Worm (Caenorhabditis elegans): ENCODE measurements around the gene C48B4.12.
A peak's percentile ranks its signal among the peaks of the same experiment; 100 is the strongest.

C48B4.12 gene

ce11 chrIII:9597044-9597443, at the start of gene C48B4.12:
Gene C48B4.12 (plus strand): TSS chrIII:9597344.
- no peak for TF ChIP-seq dao-5 (tag; optimal IDR thresholded peaks at IDR 0.05)
- no peak for TF ChIP-seq W03F9.2 (tag; optimal IDR thresholded peaks at IDR 0.05)
- no peak for TF ChIP-seq him-1 (tag; optimal IDR thresholded peaks at IDR 0.05)

ce11 chrIII:9556300-9556699, 40.8 kb upstream of the C48B4.12 start, which contains the start of gene ZK1098.11:
Gene ZK1098.11 (plus strand): TSS chrIII:9556600.
- no peak for TF ChIP-seq W03F9.2 (tag; optimal IDR thresholded peaks at IDR 0.05)
- TF ChIP-seq him-1 (tag; optimal IDR thresholded peaks at IDR 0.05), result no peak
- TF ChIP-seq dao-5 (tag; optimal IDR thresholded peaks at IDR 0.05), result no peak

ce11 chrIII:9558463-9558862, 38.7 kb upstream of the C48B4.12 start, which contains the start of gene C48B4.6:
Gene C48B4.6 (minus strand): TSS chrIII:9558563.
- TF ChIP-seq W03F9.2 (tag; optimal IDR thresholded peaks at IDR 0.05) (no peak), him-1 (tag; optimal IDR thresholded peaks at IDR 0.05) (no peak), dao-5 (tag; optimal IDR thresholded peaks at IDR 0.05) (no peak)

- TF ChIP-seq him-1 (tag; optimal IDR thresholded peaks at IDR 0.05) (no peak), W03F9.2 (tag; optimal IDR thresholded peaks at IDR 0.05) (peak; percentile 15)
These were observed 37.7 kb upstream of the C48B4.12 start, which contains the start of gene C48B4.7 for ce11 chrIII:9559381-9559881. Gene C48B4.7 (minus strand): TSS chrIII:9559431.

ce11 chrIII:9561158-9561557, 36.0 kb upstream of the C48B4.12 start, which contains the start of gene C48B4.8:
Gene C48B4.8 (minus strand): TSS chrIII:9561258.
- TF ChIP-seq him-1 (tag; optimal IDR thresholded peaks at IDR 0.05) (no peak), W03F9.2 (tag; optimal IDR thresholded peaks at IDR 0.05) (no peak), dao-5 (tag; optimal IDR thresholded peaks at IDR 0.05) (no peak)

ce11 chrIII:9563235-9563634, 33.9 kb upstream of the C48B4.12 start, which contains the start of gene C48B4.9:
Gene C48B4.9 (minus strand): TSS chrIII:9563335.
- TF ChIP-seq W03F9.2 (tag; optimal IDR thresholded peaks at IDR 0.05) (no peak), dao-5 (tag; optimal IDR thresholded peaks at IDR 0.05) (no peak), him-1 (tag; optimal IDR thresholded peaks at IDR 0.05) (no peak)

- TF ChIP-seq W03F9.2 (tag; optimal IDR thresholded peaks at IDR 0.05) (no peak), him-1 (tag; optimal IDR thresholded peaks at IDR 0.05) (no peak), dao-5 (tag; optimal IDR thresholded peaks at IDR 0.05) (no peak)
These were observed 32.7 kb upstream of the C48B4.12 start, which contains the start of gene C48B4.10 for ce11 chrIII:9564410-9564809. Gene C48B4.10 (minus strand): TSS chrIII:9564510.

ce11 chrIII:9565973-9566372, 31.2 kb upstream of the C48B4.12 start, which contains the start of gene C48B4.11:
Gene C48B4.11 (minus strand): TSS chrIII:9566115.
- TF ChIP-seq dao-5 (tag; optimal IDR thresholded peaks at IDR 0.05), result no peak
- no peak for TF ChIP-seq him-1 (tag; optimal IDR thresholded peaks at IDR 0.05)
- TF ChIP-seq W03F9.2 (tag; optimal IDR thresholded peaks at IDR 0.05), result no peak

ce11 chrIII:9568451-9568850, 28.7 kb upstream of the C48B4.12 start, which contains the start of gene C48B4.13:
Gene C48B4.13 (plus strand): TSS chrIII:9568751.
- no peak for TF ChIP-seq dao-5 (tag; optimal IDR thresholded peaks at IDR 0.05)
- TF ChIP-seq him-1 (tag; optimal IDR thresholded peaks at IDR 0.05), result no peak
- no peak for TF ChIP-seq W03F9.2 (tag; optimal IDR thresholded peaks at IDR 0.05)

- TF ChIP-seq W03F9.2 (tag; optimal IDR thresholded peaks at IDR 0.05) (no peak), him-1 (tag; optimal IDR thresholded peaks at IDR 0.05) (no peak), dao-5 (tag; optimal IDR thresholded peaks at IDR 0.05) (no peak)
These were observed 26.3 kb upstream of the C48B4.12 start for ce11 chrIII:9570869-9571268.

- TF ChIP-seq dao-5 (tag; optimal IDR thresholded peaks at IDR 0.05) (no peak), W03F9.2 (tag; optimal IDR thresholded peaks at IDR 0.05) (no peak), him-1 (tag; optimal IDR thresholded peaks at IDR 0.05) (no peak)
These were observed 16.9 kb upstream of the C48B4.12 start, which contains the start of gene ced-7 for ce11 chrIII:9580039-9580891. Gene ced-7 (minus strand): TSS chrIII:9580089.

ce11 chrIII:9582240-9582639, 14.9 kb upstream of the C48B4.12 start, which contains the start of gene C48B4.3:
Gene C48B4.3 (minus strand): TSS chrIII:9582388.
- TF ChIP-seq W03F9.2 (tag; optimal IDR thresholded peaks at IDR 0.05) (no peak), dao-5 (tag; optimal IDR thresholded peaks at IDR 0.05) (no peak)

ce11 chrIII:9583224-9583623, 13.9 kb upstream of the C48B4.12 start:
- TF ChIP-seq him-1 (tag; optimal IDR thresholded peaks at IDR 0.05) (no peak), W03F9.2 (tag; optimal IDR thresholded peaks at IDR 0.05) (no peak), dao-5 (tag; optimal IDR thresholded peaks at IDR 0.05) (no peak)

- TF ChIP-seq W03F9.2 (tag; optimal IDR thresholded peaks at IDR 0.05), result no peak
These were observed 11.8 kb upstream of the C48B4.12 start for ce11 chrIII:9585314-9585713.
